Worm (Caenorhabditis elegans) whole organism, L4 larva: ENCODE results near the gene fut-1.

ENCODE experiments used
- D1046.2 ChIP-seq: fragments of 200-800 bp; sonication (Bioruptor generic); IDR thresholded peaks from 2 replicates; pipeline ENCODE4 v1.3.6; 2022; ENCODE audit warnings: missing genetic modification characterization, missing compliant biosample characterization
- F26F4.8 ChIP-seq: fragments of 200-800 bp; sonication (Bioruptor generic); conservative IDR thresholded peaks from 2 replicates; pipeline ENCODE4 v1.3.6; 2022; ENCODE audit warnings: missing genetic modification characterization, missing compliant biosample characterization
- F44E2.7 ChIP-seq: fragments of 200-800 bp; sonication (Bioruptor generic); IDR thresholded peaks from 2 replicates; pipeline ENCODE4 v2.1.2; 2022; ENCODE audit warnings: missing genetic modification characterization, missing compliant biosample characterization
- R02D3.7 ChIP-seq: fragments of 150-350 bp; sonication (generic microtip); optimal IDR thresholded peaks from 3 replicates; lab custom pipeline; 2014; ENCODE audit warnings: missing biosample characterization, missing genetic modification characterization
- T20F7.1 ChIP-seq: fragments of 200-800 bp; sonication (Bioruptor generic); optimal IDR thresholded peaks from 2 replicates; lab custom pipeline; 2018; ENCODE audit warnings: mild to moderate bottlenecking, missing genetic modification characterization, missing compliant biosample characterization
- T26A8.4 ChIP-seq: fragments of 200-800 bp; sonication (Bioruptor generic); IDR thresholded peaks from 2 replicates; pipeline ENCODE4 v1.3.6; 2022; ENCODE audit warnings: missing genetic modification characterization, missing compliant biosample characterization
- Y105C5A.15 ChIP-seq: fragments of 200-800 bp; sonication (Bioruptor generic); IDR thresholded peaks from 2 replicates; pipeline ENCODE4 v1.3.6; 2022; ENCODE audit warnings: missing genetic modification characterization, missing compliant biosample characterization
- Y5F2A.4 ChIP-seq: fragments of 200-800 bp; sonication (Bioruptor generic); optimal IDR thresholded peaks from 2 replicates; lab custom pipeline; 2018; ENCODE audit warnings: mild to moderate bottlenecking, missing genetic modification characterization, missing compliant biosample characterization
- ZK337.2 ChIP-seq: fragments of 200-800 bp; sonication (Bioruptor generic); IDR thresholded peaks from 2 replicates; pipeline ENCODE4 v1.3.6; 2022; ENCODE audit warnings: missing genetic modification reagents, missing genetic modification characterization, missing compliant biosample characterization
- ZK546.5 ChIP-seq, 2 experiments: sonication (generic microtip); optimal IDR thresholded peaks; 2 replicates each; lab custom pipeline; 2017; ENCODE audit warnings: missing biosample characterization in 2 of 2, missing genetic modification characterization in 2 of 2
- aly-2 ChIP-seq: sonication (generic microtip); optimal IDR thresholded peaks from 2 replicates; lab custom pipeline; 2018; ENCODE audit warnings: missing biosample characterization, missing genetic modification characterization
- ceh-20 ChIP-seq: fragments of 200-800 bp; sonication (Bioruptor generic); IDR thresholded peaks from 2 replicates; pipeline ENCODE4 v1.3.6; 2022; ENCODE audit warnings: missing genetic modification reagents, missing genetic modification characterization, missing compliant biosample characterization
- ceh-28 ChIP-seq: fragments of 150-350 bp; optimal IDR thresholded peaks from 2 replicates; lab custom pipeline; 2014; ENCODE audit warnings: missing biosample characterization, missing genetic modification reagents, missing genetic modification characterization
- ceh-32 ChIP-seq: sonication (generic microtip); optimal IDR thresholded peaks from 2 replicates; lab custom pipeline; 2016; ENCODE audit warnings: mild to moderate bottlenecking, missing genetic modification characterization, missing compliant biosample characterization; ENCODE audit not compliant: poor library complexity
- ceh-44 ChIP-seq: fragments of 200-800 bp; sonication (Bioruptor generic); IDR thresholded peaks from 2 replicates; pipeline ENCODE4 v1.3.6; 2022; ENCODE audit warnings: missing genetic modification reagents, missing genetic modification characterization, missing compliant biosample characterization
- ceh-62 ChIP-seq: sonication (generic microtip); optimal IDR thresholded peaks from 2 replicates; lab custom pipeline; 2017; ENCODE audit warnings: missing biosample characterization, missing genetic modification characterization
- cey-2 ChIP-seq: sonication (generic microtip); optimal IDR thresholded peaks from 3 replicates; lab custom pipeline; 2017; ENCODE audit warnings: missing genetic modification characterization, mild to moderate bottlenecking, missing compliant biosample characterization, antibody characterized with exemption, borderline replicate concordance; ENCODE audit not compliant: insufficient read depth
- ctbp-1 ChIP-seq: fragments of 200-800 bp; sonication (Bioruptor generic); IDR thresholded peaks from 2 replicates; pipeline ENCODE4 v1.3.6; 2022; ENCODE audit warnings: missing genetic modification reagents, missing genetic modification characterization, missing compliant biosample characterization
- daf-12 ChIP-seq: fragments of 150-350 bp; optimal IDR thresholded peaks from 2 replicates; lab custom pipeline; 2014; ENCODE audit warnings: missing biosample characterization, missing genetic modification reagents, missing genetic modification characterization
- dmd-6 ChIP-seq: fragments of 200-800 bp; sonication (Bioruptor generic); IDR thresholded peaks from 2 replicates; pipeline ENCODE4 v1.3.6; 2022; ENCODE audit warnings: missing genetic modification reagents, missing genetic modification characterization, missing compliant biosample characterization
- dmd-8 ChIP-seq: fragments of 200-800 bp; sonication (Bioruptor generic); IDR thresholded peaks from 2 replicates; pipeline ENCODE4 v1.3.6; 2022; ENCODE audit warnings: missing genetic modification characterization, missing compliant biosample characterization
- dpl-1 ChIP-seq: fragments of 150-350 bp; optimal IDR thresholded peaks from 2 replicates; lab custom pipeline; 2014; ENCODE audit warnings: missing biosample characterization, missing genetic modification reagents, missing genetic modification characterization
- dve-1 ChIP-seq: sonication (generic microtip); optimal IDR thresholded peaks from 2 replicates; lab custom pipeline; 2017; ENCODE audit warnings: antibody characterized with exemption, mild to moderate bottlenecking, missing genetic modification characterization, missing compliant biosample characterization; ENCODE audit not compliant: insufficient read depth
- egl-43 ChIP-seq: fragments of 200-800 bp; sonication (Bioruptor generic); IDR thresholded peaks from 2 replicates; pipeline ENCODE4 v1.3.6; 2022; ENCODE audit warnings: missing genetic modification reagents, missing genetic modification characterization, missing compliant biosample characterization
- fos-1 ChIP-seq: fragments of 150-350 bp; optimal IDR thresholded peaks from 2 replicates; lab custom pipeline; 2014; ENCODE audit warnings: missing biosample characterization, missing genetic modification characterization
- hlh-11 ChIP-seq: fragments of 200-800 bp; sonication (Bioruptor generic); optimal IDR thresholded peaks from 2 replicates; lab custom pipeline; 2018; ENCODE audit warnings: mild to moderate bottlenecking, missing genetic modification characterization, missing compliant biosample characterization
- hlh-30 ChIP-seq: sonication (generic microtip); optimal IDR thresholded peaks from 2 replicates; lab custom pipeline; 2017; ENCODE audit warnings: antibody characterized with exemption, mild to moderate bottlenecking, missing genetic modification characterization, missing compliant biosample characterization; ENCODE audit not compliant: insufficient read depth
- hmg-1.1 ChIP-seq: fragments of 200-800 bp; sonication (Bioruptor generic); IDR thresholded peaks from 2 replicates; pipeline ENCODE4 v1.3.6; 2022; ENCODE audit warnings: missing genetic modification reagents, missing genetic modification characterization, missing compliant biosample characterization
- jun-1 ChIP-seq: fragments of 150-350 bp; optimal IDR thresholded peaks from 2 replicates; lab custom pipeline; 2014; ENCODE audit warnings: missing biosample characterization, missing genetic modification reagents, missing genetic modification characterization
- lim-7 ChIP-seq: fragments of 200-800 bp; sonication (Bioruptor generic); IDR thresholded peaks from 2 replicates; pipeline ENCODE4 v1.3.6; 2022; ENCODE audit warnings: missing genetic modification characterization, missing compliant biosample characterization
- lin-13 ChIP-seq: fragments of 150-350 bp; optimal IDR thresholded peaks from 2 replicates; lab custom pipeline; 2014; ENCODE audit warnings: missing biosample characterization, missing genetic modification reagents, missing genetic modification characterization
- lin-15B ChIP-seq: fragments of 150-350 bp; sonication (generic microtip); optimal IDR thresholded peaks from 3 replicates; lab custom pipeline; 2014; ENCODE audit warnings: missing biosample characterization, missing genetic modification characterization
- lin-39 ChIP-seq: fragments of 150-350 bp; optimal IDR thresholded peaks from 2 replicates; lab custom pipeline; 2014; ENCODE audit warnings: missing biosample characterization, missing genetic modification reagents, missing genetic modification characterization
- madf-5 ChIP-seq, 2 experiments: fragments of 200-800 bp; sonication (Bioruptor generic); IDR thresholded peaks; 2 replicates each; pipeline ENCODE4 v1.3.6; 2022; ENCODE audit warnings: missing compliant biosample characterization in 2 of 2, missing genetic modification characterization in 2 of 2
- madf-9 ChIP-seq: fragments of 200-800 bp; sonication (Bioruptor generic); conservative IDR thresholded peaks from 2 replicates; pipeline ENCODE4 v1.3.6; 2022; ENCODE audit warnings: missing genetic modification reagents, missing genetic modification characterization, missing compliant biosample characterization
- mdt-29 ChIP-seq: fragments of 200-800 bp; sonication (Bioruptor generic); IDR thresholded peaks from 2 replicates; pipeline ENCODE4 v1.3.6; 2022; ENCODE audit warnings: missing genetic modification reagents, missing genetic modification characterization, missing compliant biosample characterization
- mes-2 ChIP-seq: sonication (generic microtip); optimal IDR thresholded peaks from 2 replicates; lab custom pipeline; 2016; ENCODE audit warnings: missing genotype, mild to moderate bottlenecking, missing genetic modification characterization, missing compliant biosample characterization; ENCODE audit not compliant: poor library complexity, severe bottlenecking
- nhr-11 ChIP-seq: fragments of 150-350 bp; optimal IDR thresholded peaks from 2 replicates; lab custom pipeline; 2014; ENCODE audit warnings: missing biosample characterization, missing genetic modification characterization
- nhr-111 ChIP-seq: fragments of 200-800 bp; sonication (Bioruptor generic); optimal IDR thresholded peaks from 2 replicates; lab custom pipeline; 2018; ENCODE audit warnings: mild to moderate bottlenecking, missing genetic modification characterization, missing compliant biosample characterization
- nhr-237 ChIP-seq: sonication (generic microtip); optimal IDR thresholded peaks from 2 replicates; lab custom pipeline; 2017; ENCODE audit warnings: missing biosample characterization, missing genetic modification characterization
- nhr-48 ChIP-seq: sonication (generic microtip); optimal IDR thresholded peaks from 2 replicates; lab custom pipeline; 2016; ENCODE audit warnings: mild to moderate bottlenecking, missing genetic modification characterization, missing compliant biosample characterization
- nhr-76 ChIP-seq: fragments of 150-350 bp; optimal IDR thresholded peaks from 2 replicates; lab custom pipeline; 2014; ENCODE audit warnings: missing biosample characterization, missing genetic modification characterization
- pha-4 ChIP-seq, 2 experiments: fragments of 150-350 bp in 1 of 2; fragments of 200-800 bp in 1 of 2; sonication (Bioruptor generic) in 1 of 2; IDR thresholded peaks in 1 of 2; optimal IDR thresholded peaks in 1 of 2; 2 replicates each; pipeline versions ENCODE4 v1.3.6 to Lab custom; 2014 to 2022; ENCODE audit warnings: missing genetic modification characterization in 2 of 2, missing genetic modification reagents in 2 of 2, missing biosample characterization in 1 of 2, missing compliant biosample characterization in 1 of 2
- php-3 ChIP-seq: fragments of 200-800 bp; sonication (Bioruptor generic); IDR thresholded peaks from 2 replicates; pipeline ENCODE4 v1.3.6; 2022; ENCODE audit warnings: missing genetic modification reagents, missing genetic modification characterization, missing compliant biosample characterization
- sdz-12 ChIP-seq: fragments of 200-800 bp; sonication (Bioruptor generic); optimal IDR thresholded peaks from 2 replicates; lab custom pipeline; 2018; ENCODE audit warnings: mild to moderate bottlenecking, missing genetic modification characterization, missing compliant biosample characterization
- snpc-4 ChIP-seq: fragments of 150-350 bp; optimal IDR thresholded peaks from 2 replicates; lab custom pipeline; 2014; ENCODE audit warnings: missing biosample characterization, missing genetic modification characterization
- spr-1 ChIP-seq: sonication (generic microtip); optimal IDR thresholded peaks from 2 replicates; lab custom pipeline; 2016; ENCODE audit warnings: mild to moderate bottlenecking, missing genetic modification characterization, missing compliant biosample characterization
- tra-1 ChIP-seq: fragments of 200-800 bp; sonication (Bioruptor generic); IDR thresholded peaks from 2 replicates; pipeline ENCODE4 v1.3.6; 2022; ENCODE audit warnings: missing genetic modification reagents, missing genetic modification characterization, missing compliant biosample characterization
- unc-39 ChIP-seq: sonication (generic microtip); optimal IDR thresholded peaks from 2 replicates; lab custom pipeline; 2017; ENCODE audit warnings: missing biosample characterization, missing genetic modification characterization
- zip-2 ChIP-seq: fragments of 150-350 bp; optimal IDR thresholded peaks from 2 replicates; lab custom pipeline; 2014; ENCODE audit warnings: missing biosample characterization, missing genetic modification characterization

The fut-1 gene

DNA sequence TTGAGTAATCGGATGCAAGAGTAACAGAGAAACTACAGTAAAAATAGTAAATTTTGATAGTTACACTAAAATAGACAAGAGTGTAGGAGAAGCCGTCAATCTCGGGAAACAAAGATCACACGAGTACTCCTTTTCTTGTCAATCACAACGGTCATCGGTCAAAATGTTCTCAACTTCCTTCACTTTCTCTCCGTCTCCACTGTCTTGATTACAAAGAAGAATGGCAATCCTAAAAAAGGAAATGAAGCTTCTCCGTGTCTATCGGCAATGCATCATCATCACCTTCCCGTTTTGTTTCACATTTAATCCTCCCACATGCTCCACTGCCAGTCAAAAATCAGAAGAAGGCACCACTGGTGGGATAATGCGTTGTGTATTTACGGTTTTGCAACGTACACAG lies 40.3 kb upstream of the fut-1 start:
- no peak for TF ChIP-seq pha-4 (GFP tag; IDR thresholded peaks at IDR 0.05; lab: Robert Waterston, UW)
- no peak for TF ChIP-seq pha-4 (tag; optimal IDR thresholded peaks at IDR 0.05; lab: Kevin White, UChicago)
- no peak for TF ChIP-seq lin-13 (GFP tag; lab: Kevin White, UChicago)
- peak; percentile 42 for TF ChIP-seq dmd-6
- TF ChIP-seq madf-5 (GFP tag; IDR thresholded peaks at IDR 0.05; lab: Robert Waterston, UW): no peak
- no peak for TF ChIP-seq hlh-30
- no peak for TF ChIP-seq ceh-32 (tag; lab: Kevin White, UChicago)

DNA sequence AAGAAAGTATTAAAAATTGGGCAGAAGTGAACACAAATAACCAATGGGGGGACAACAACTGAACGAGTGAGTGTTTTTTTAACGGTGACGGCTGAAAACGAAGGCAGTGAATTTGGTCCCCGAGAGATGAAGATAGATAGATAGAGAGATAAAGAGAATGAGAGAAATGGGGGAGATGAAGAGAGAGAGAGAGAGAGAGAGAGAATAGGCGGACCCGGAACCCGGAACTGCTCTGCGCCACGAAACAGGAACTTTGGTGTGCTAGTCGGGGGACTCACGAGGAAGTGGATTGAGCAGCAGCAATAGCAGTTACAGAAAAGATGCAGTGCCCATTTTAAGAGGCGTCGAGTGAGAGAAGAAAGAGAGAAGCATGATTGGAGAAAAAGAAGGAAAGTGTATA lies 37.0 kb upstream of the fut-1 start:
- TF ChIP-seq dmd-8 (GFP tag; lab: Robert Waterston, UW): 0 out of 2 replicates have a peak, but pooled peaks have one; percentile 55
- no peak for TF ChIP-seq Y5F2A.4 (GFP tag; lab: Kevin White, UChicago)
- TF ChIP-seq tra-1 (GFP tag; lab: Robert Waterston, UW): 0 out of 2 replicates have a peak, but pooled peaks have one; percentile 30
- TF ChIP-seq jun-1 (tag; lab: Kevin White, UChicago): no peak
- no peak for TF ChIP-seq R02D3.7 (tag; lab: Kevin White, UChicago)
- no peak for TF ChIP-seq Y105C5A.15 (GFP tag; lab: Robert Waterston, UW)
- no peak for TF ChIP-seq ceh-44
- no peak for TF ChIP-seq unc-39
- 0 out of 2 replicates have a peak, but pooled peaks have one; percentile 35 for TF ChIP-seq ZK337.2 (GFP tag; lab: Robert Waterston, UW)
- TF ChIP-seq nhr-111: no peak
- no peak for TF ChIP-seq fos-1 (tag; lab: Kevin White, UChicago)
- TF ChIP-seq mdt-29 (GFP tag; lab: Robert Waterston, UW): no peak
- no peak for TF ChIP-seq ctbp-1 (GFP tag; lab: Robert Waterston, UW)
- no peak for TF ChIP-seq F44E2.7 (GFP tag; lab: Robert Waterston, UW)
- no peak for TF ChIP-seq mes-2 (tag; lab: Kevin White, UChicago)
- TF ChIP-seq spr-1 (tag; lab: Kevin White, UChicago): no peak
- TF ChIP-seq nhr-76 (tag; lab: Kevin White, UChicago): no peak
- no peak for TF ChIP-seq ceh-62
- no peak for TF ChIP-seq dve-1
- TF ChIP-seq zip-2 (tag; lab: Kevin White, UChicago): no peak
- no peak for TF ChIP-seq ceh-28 (tag; lab: Kevin White, UChicago)
- TF ChIP-seq php-3 (GFP tag; lab: Robert Waterston, UW): no peak
- TF ChIP-seq T26A8.4 (GFP tag; lab: Robert Waterston, UW): no peak
- TF ChIP-seq lin-15B: no peak
- no peak for TF ChIP-seq lin-39 (tag; lab: Kevin White, UChicago)
- TF ChIP-seq dpl-1 (GFP tag; lab: Kevin White, UChicago): no peak
- no peak for TF ChIP-seq T20F7.1 (GFP tag; lab: Kevin White, UChicago)
- peak; percentile 63 for TF ChIP-seq nhr-11
- no peak for TF ChIP-seq madf-9 (GFP tag; lab: Robert Waterston, UW)
- peak; percentile 72; the same call in 1 of the 2 replicates for TF ChIP-seq ceh-20 (GFP tag; lab: Robert Waterston, UW)
- no peak for TF ChIP-seq sdz-12 (GFP tag; lab: Kevin White, UChicago)
- TF ChIP-seq hmg-1.1 (GFP tag; lab: Robert Waterston, UW): peak; percentile 49
- TF ChIP-seq cey-2: no peak
- TF ChIP-seq nhr-48 (tag; lab: Kevin White, UChicago): peak; percentile 54
- TF ChIP-seq aly-2 (tag; lab: Kevin White, UChicago): no peak
- no peak for TF ChIP-seq nhr-237 (tag; lab: Kevin White, UChicago)
- no peak for TF ChIP-seq lim-7 (GFP tag; lab: Robert Waterston, UW)
- TF ChIP-seq daf-12: no peak
- TF ChIP-seq F26F4.8: no peak
- no peak for TF ChIP-seq ZK546.5 (tag; optimal IDR thresholded peaks at IDR 0.05; lab: Kevin White, UChicago)
- no peak for TF ChIP-seq lin-13 (GFP tag; lab: Kevin White, UChicago)
- peak; percentile 57 for TF ChIP-seq hlh-11
- no peak for TF ChIP-seq D1046.2 (GFP tag; lab: Robert Waterston, UW)
- TF ChIP-seq snpc-4 (tag; lab: Kevin White, UChicago): no peak
- TF ChIP-seq egl-43 (GFP tag; lab: Robert Waterston, UW): no peak
